Fruit fly (Drosophila melanogaster): Measurements from ENCODE around the gene Sbat.
A peak's percentile ranks its signal among the peaks of the same experiment; 100 is the strongest.

Gene Sbat

DNA sequence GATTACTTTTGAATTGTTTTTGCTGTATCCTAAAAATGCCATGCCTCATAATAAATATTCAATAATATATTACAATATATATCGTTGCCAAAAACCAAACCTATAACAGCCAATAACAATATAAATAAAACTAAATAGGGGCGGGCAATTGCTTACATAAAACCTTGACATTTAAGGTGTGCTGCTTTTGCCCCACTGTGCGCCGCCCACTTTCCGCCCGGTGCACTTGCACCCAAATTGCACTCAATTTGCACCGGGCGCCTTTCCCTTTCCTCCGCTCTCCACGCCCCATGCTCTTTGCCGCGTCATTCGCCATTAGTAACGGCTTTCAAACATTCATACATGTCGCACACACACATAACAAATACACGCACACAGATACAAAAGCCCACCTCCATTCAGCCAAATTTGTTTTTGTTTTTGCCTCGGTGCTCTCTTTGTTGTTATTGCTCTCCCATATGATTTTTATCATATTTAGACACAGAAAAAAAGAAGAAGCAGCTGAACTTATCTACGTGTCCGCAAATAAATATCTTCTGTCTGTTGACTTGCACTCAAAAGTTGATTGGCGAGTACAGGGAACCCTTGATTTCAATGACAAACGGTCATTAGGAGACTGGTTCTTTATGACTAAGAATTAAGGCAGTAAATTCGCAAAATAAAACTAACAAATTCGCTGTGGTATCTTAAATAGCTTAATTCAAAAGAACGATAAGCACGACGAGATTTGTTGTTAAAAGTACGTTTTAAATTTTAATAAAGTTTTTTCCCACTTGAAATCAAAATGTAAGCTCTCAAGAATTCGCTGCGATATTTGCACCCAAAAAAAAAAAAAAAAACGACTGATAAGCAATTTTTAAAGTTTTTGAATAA lies 20.0 kb upstream of the Sbat start (continued):
- TF ChIP-seq Dfd (GFP tag; optimal IDR thresholded peaks at IDR 0.05) (no peak), CG7839 (tag; optimal IDR thresholded peaks at IDR 0.05) (peak; percentile 17), Elba2 (GFP tag; optimal IDR thresholded peaks at IDR 0.05) (no peak), Fer3 (tag; optimal IDR thresholded peaks at IDR 0.05) (peak; percentile 16), Ssrp (tag; optimal IDR thresholded peaks at IDR 0.05) (peak; percentile 55), CG14014 (GFP tag; IDR thresholded peaks at IDR 0.05) (peak; percentile 45), grn (GFP tag; optimal IDR thresholded peaks at IDR 0.05) (peak; percentile 85), Drgx (GFP tag; IDR thresholded peaks at IDR 0.05) (peak; percentile 83), CG11093 (GFP tag; IDR thresholded peaks at IDR 0.05) (no peak), CG3065 (GFP tag; optimal IDR thresholded peaks at IDR 0.05) (no peak), Sox102F (GFP tag; optimal IDR thresholded peaks at IDR 0.05) (peak; percentile 43), CG7745 (tag; optimal IDR thresholded peaks at IDR 0.05) (no peak), nau (GFP tag; optimal IDR thresholded peaks at IDR 0.05) (no peak), CG6854 (GFP tag; optimal IDR thresholded peaks at IDR 0.05) (peak; percentile 3), kay (GFP tag; optimal IDR thresholded peaks at IDR 0.05) (peak; percentile 28), CG13894 (tag; optimal IDR thresholded peaks at IDR 0.05) (peak; percentile 43), CG7987 (GFP tag; optimal IDR thresholded peaks at IDR 0.05) (peak; percentile 44), CG15479 (GFP tag; optimal IDR thresholded peaks at IDR 0.05) (peak; percentile 74), Hr39 (optimal IDR thresholded peaks at IDR 0.05) (no peak), tin (GFP tag; optimal IDR thresholded peaks at IDR 0.05) (peak; percentile 7), jing (GFP tag; optimal IDR thresholded peaks at IDR 0.05) (no peak), abd-A (tag; optimal IDR thresholded peaks at IDR 0.05) (peak; percentile 42), CG18262 (tag; optimal IDR thresholded peaks at IDR 0.05) (peak; percentile 12), CG11504 (tag; optimal IDR thresholded peaks at IDR 0.05) (peak; percentile 24), CG6254 (GFP tag; optimal IDR thresholded peaks at IDR 0.05) (peak; percentile 11), CG17802 (tag; optimal IDR thresholded peaks at IDR 0.05) (no peak), cg (GFP tag; optimal IDR thresholded peaks at IDR 0.05) (peak; percentile 85), ash1 (GFP tag; optimal IDR thresholded peaks at IDR 0.05) (peak; percentile 20), CG18619 (GFP tag; optimal IDR thresholded peaks at IDR 0.05) (no peak), CG14965 (GFP tag; optimal IDR thresholded peaks at IDR 0.05; ENCODE audit: borderline replicate concordance) (no peak), CG17359 (tag; optimal IDR thresholded peaks at IDR 0.05) (peak; percentile 39), Trl (optimal IDR thresholded peaks at IDR 0.05) (peak; percentile 26 to 43), Trl (GFP tag; optimal IDR thresholded peaks at IDR 0.05) (peak; percentile 2), sd (tag; optimal IDR thresholded peaks at IDR 0.05) (peak; percentile 66), Ptx1 (GFP tag; IDR thresholded peaks at IDR 0.05) (peak; percentile 30; the same call in 1 of the 2 replicates), pfk (GFP tag; optimal IDR thresholded peaks at IDR 0.05) (no peak), z (GFP tag; IDR thresholded peaks at IDR 0.05) (peak; percentile 78), her (GFP tag; optimal IDR thresholded peaks at IDR 0.05) (peak; percentile 14), CG17385 (GFP tag; optimal IDR thresholded peaks at IDR 0.05) (peak; percentile 86), lilli (GFP tag; optimal IDR thresholded peaks at IDR 0.05) (peak; percentile 31), disco-r (GFP tag; optimal IDR thresholded peaks at IDR 0.05) (no peak), esg (GFP tag; conservative IDR thresholded peaks at IDR 0.05) (no peak), CG10209 (GFP tag; optimal IDR thresholded peaks at IDR 0.05) (peak; percentile 2), Xbp1 (GFP tag; optimal IDR thresholded peaks at IDR 0.05) (peak; percentile 2), so (GFP tag; IDR thresholded peaks at IDR 0.05) (peak; percentile 48; the same call in 1 of the 3 replicates), CG2712 (tag; optimal IDR thresholded peaks at IDR 0.05) (peak; percentile 16), fd102C (GFP tag; optimal IDR thresholded peaks at IDR 0.05) (no peak), CG7357 (GFP tag; IDR thresholded peaks at IDR 0.05) (no peak), Hr51 (GFP tag; optimal IDR thresholded peaks at IDR 0.05) (peak in 1 of 2 experiments; percentile 42)
